Worm (Caenorhabditis elegans) whole organism, L3 larva: ENCODE results near the gene gtf-2H5.

Experiments
- ama-1 ChIP-seq: fragments of 150-350 bp; optimal IDR thresholded peaks from 2 replicates; lab custom pipeline; 2018
- ceh-16 ChIP-seq: sonication (generic microtip); optimal IDR thresholded peaks from 2 replicates; lab custom pipeline; 2017; ENCODE audit warnings: missing biosample characterization, missing genetic modification characterization
- ceh-82 ChIP-seq: fragments of 150-350 bp; optimal IDR thresholded peaks from 2 replicates; lab custom pipeline; 2014; ENCODE audit warnings: missing biosample characterization, missing genetic modification characterization
- daf-12 ChIP-seq: fragments of 150-350 bp; optimal IDR thresholded peaks from 2 replicates; lab custom pipeline; 2014; ENCODE audit warnings: missing biosample characterization, missing genetic modification reagents, missing genetic modification characterization
- elt-1 ChIP-seq: fragments of 150-350 bp; optimal IDR thresholded peaks from 2 replicates; lab custom pipeline; 2014; ENCODE audit warnings: missing biosample characterization, missing genetic modification characterization
- lin-39 ChIP-seq: fragments of 150-350 bp; optimal IDR thresholded peaks from 2 replicates; lab custom pipeline; 2018; ENCODE audit warnings: missing biosample characterization, missing genetic modification reagents, missing genetic modification characterization
- nhr-25 ChIP-seq: sonication (generic microtip); optimal IDR thresholded peaks from 2 replicates; lab custom pipeline; 2017; ENCODE audit warnings: missing biosample characterization, missing genetic modification characterization
- nhr-77 ChIP-seq: fragments of 150-350 bp; optimal IDR thresholded peaks from 2 replicates; lab custom pipeline; 2014; ENCODE audit warnings: missing biosample characterization, missing genetic modification characterization
- pqm-1 ChIP-seq: fragments of 150-350 bp; optimal IDR thresholded peaks from 2 replicates; lab custom pipeline; 2017; ENCODE audit warnings: missing biosample characterization, missing genetic modification characterization, inconsistent platforms
- snpc-4 ChIP-seq: fragments of 150-350 bp; optimal IDR thresholded peaks from 2 replicates; lab custom pipeline; 2014; ENCODE audit warnings: missing biosample characterization, missing genetic modification characterization
- tbx-2 ChIP-seq: sonication (generic microtip); optimal IDR thresholded peaks from 2 replicates; lab custom pipeline; 2016; ENCODE audit warnings: mild to moderate bottlenecking, missing genetic modification characterization, missing compliant biosample characterization
- unc-62 ChIP-seq: fragments of 150-350 bp; sonication (generic microtip); optimal IDR thresholded peaks from 4 replicates; lab custom pipeline; 2014; ENCODE audit warnings: missing biosample characterization, missing genetic modification reagents, missing genetic modification characterization
- ztf-4 ChIP-seq: fragments of 150-350 bp; optimal IDR thresholded peaks from 2 replicates; lab custom pipeline; 2014; ENCODE audit warnings: missing biosample characterization, missing genetic modification characterization

ce11 chrIII:568815-569214, 8.6 kb downstream of the gtf-2H5 start:
- TF ChIP-seq nhr-25 (tag; lab: Kevin White, UChicago) (no peak), pqm-1 (no peak), tbx-2 (no peak), ztf-4 (tag; lab: Kevin White, UChicago) (no peak), ama-1 (lab: Kevin White, UChicago) (no peak), elt-1 (tag; lab: Kevin White, UChicago) (no peak), ceh-16 (tag; lab: Kevin White, UChicago) (no peak), ceh-82 (tag; lab: Kevin White, UChicago) (no peak), nhr-77 (tag; lab: Kevin White, UChicago) (no peak), daf-12 (tag; lab: Kevin White, UChicago) (no peak), lin-39 (no peak), unc-62 (GFP tag; lab: Kevin White, UChicago) (no peak), snpc-4 (tag; lab: Kevin White, UChicago) (no peak)
